Worm (Caenorhabditis elegans): ENCODE data around the gene nhr-231.

ce11 chrV:18837125-18837524 is 46.4 kb downstream of the nhr-231 start, which contains the start of gene cyp-33D3:
- TF ChIP-seq lin-13 (GFP tag; optimal IDR thresholded peaks at IDR 0.05) (no peak), elt-3 (tag; optimal IDR thresholded peaks at IDR 0.05) (no peak), aly-2 (tag; optimal IDR thresholded peaks at IDR 0.05) (no peak), dpl-1 (GFP tag; optimal IDR thresholded peaks at IDR 0.05) (no peak), egl-27 (tag; optimal IDR thresholded peaks at IDR 0.05) (no peak), mab-9 (GFP tag; IDR thresholded peaks at IDR 0.05) (no peak), pax-3 (tag; optimal IDR thresholded peaks at IDR 0.05) (no peak), tbx-2 (tag; optimal IDR thresholded peaks at IDR 0.05) (no peak), lsy-2 (tag; optimal IDR thresholded peaks at IDR 0.05) (no peak), pag-3 (tag; optimal IDR thresholded peaks at IDR 0.05; ENCODE audit: borderline replicate concordance, insufficient read depth) (no peak), jun-1 (tag; optimal IDR thresholded peaks at IDR 0.05) (no peak), ceh-82 (tag; optimal IDR thresholded peaks at IDR 0.05) (no peak), lin-39 (tag; optimal IDR thresholded peaks at IDR 0.05) (no peak)
